Fruit fly (Drosophila melanogaster) whole organism, prepupa: Measurements from ENCODE around the gene Ski6.

Experiments used
- CG10631 ChIP-seq: fragments of 200-800 bp; sonication (Bioruptor generic); optimal IDR thresholded peaks from 2 replicates; lab custom pipeline; 2016; ENCODE audit warnings: missing biosample characterization, missing genetic modification characterization
- CG11294 ChIP-seq: fragments of 200-800 bp; sonication (Bioruptor generic); IDR thresholded peaks from 2 replicates; pipeline ENCODE4 v1.3.6; 2022; ENCODE audit warnings: missing biosample characterization, missing genetic modification characterization
- CG11762 ChIP-seq: fragments of 200-800 bp; sonication (Bioruptor generic); optimal IDR thresholded peaks from 3 replicates; lab custom pipeline; 2016; ENCODE audit warnings: missing biosample characterization, missing genetic modification characterization; ENCODE audit not compliant: insufficient read depth
- CG3032 ChIP-seq: fragments of 200-800 bp; optimal IDR thresholded peaks from 2 replicates; lab custom pipeline; 2019; ENCODE audit warnings: missing biosample characterization, mild to moderate bottlenecking, missing genetic modification characterization, moderate library complexity
- CG3919 ChIP-seq: fragments of 200-800 bp; sonication (Bioruptor generic); optimal IDR thresholded peaks from 3 replicates; lab custom pipeline; 2016; ENCODE audit warnings: missing biosample characterization, missing genetic modification characterization
- CG6163 ChIP-seq: fragments of 200-800 bp; sonication (Bioruptor generic); IDR thresholded peaks from 3 replicates; pipeline ENCODE4 v1.3.6; 2022; ENCODE audit warnings: missing biosample characterization, missing genetic modification characterization
- CG6276 ChIP-seq: fragments of 200-800 bp; sonication (Bioruptor generic); optimal IDR thresholded peaks from 2 replicates; lab custom pipeline; 2017; ENCODE audit warnings: missing biosample characterization, mild to moderate bottlenecking, missing genetic modification characterization
- CG6792 ChIP-seq: fragments of 200-800 bp; sonication (Bioruptor generic); optimal IDR thresholded peaks from 3 replicates; lab custom pipeline; 2016; ENCODE audit warnings: missing biosample characterization, missing genetic modification characterization
- CG6854 ChIP-seq: fragments of 200-800 bp; sonication (Bioruptor generic); optimal IDR thresholded peaks from 2 replicates; lab custom pipeline; 2017; ENCODE audit warnings: missing biosample characterization, mild to moderate bottlenecking, missing genetic modification characterization
- CG7368 ChIP-seq: fragments of 200-800 bp; sonication (Bioruptor generic); optimal IDR thresholded peaks from 3 replicates; lab custom pipeline; 2016; ENCODE audit warnings: missing biosample characterization, missing genetic modification characterization
- CG8119 ChIP-seq: fragments of 200-800 bp; sonication (Bioruptor generic); IDR thresholded peaks from 3 replicates; pipeline ENCODE4 v1.3.6; 2022; ENCODE audit warnings: missing biosample characterization, missing genetic modification characterization
- CG8632 ChIP-seq: fragments of 200-800 bp; sonication (Bioruptor generic); optimal IDR thresholded peaks from 3 replicates; lab custom pipeline; 2016; ENCODE audit warnings: missing biosample characterization, missing genetic modification characterization
- Eip78C ChIP-seq: fragments of 200-800 bp; sonication (Bioruptor generic); peaks from one replicate; lab custom pipeline; 2016; ENCODE audit warnings: missing biosample characterization, missing genetic modification characterization
- Eip93F ChIP-seq: fragments of 200-800 bp; sonication (Bioruptor generic); optimal IDR thresholded peaks from 2 replicates; lab custom pipeline; 2016; ENCODE audit warnings: missing biosample characterization, mild to moderate bottlenecking, missing genetic modification characterization
- Ets96B ChIP-seq: fragments of 200-800 bp; optimal IDR thresholded peaks from 2 replicates; lab custom pipeline; 2019; ENCODE audit warnings: missing biosample characterization, mild to moderate bottlenecking, missing genetic modification characterization, moderate library complexity
- Gug ChIP-seq: fragments of 200-800 bp; sonication (Bioruptor generic); IDR thresholded peaks from 2 replicates; pipeline ENCODE4 v1.3.6; 2022; ENCODE audit warnings: missing biosample characterization, missing genetic modification characterization
- Hr39 ChIP-seq: fragments of 200-800 bp; sonication (Bioruptor generic); optimal IDR thresholded peaks from 2 replicates; lab custom pipeline; 2016; ENCODE audit warnings: missing biosample characterization, missing genetic modification characterization
- Hr4 ChIP-seq: fragments of 200-800 bp; sonication (Bioruptor generic); optimal IDR thresholded peaks from 3 replicates; lab custom pipeline; 2016; ENCODE audit warnings: missing biosample characterization, missing genetic modification characterization
- Lpt ChIP-seq: fragments of 200-800 bp; sonication (Bioruptor generic); optimal IDR thresholded peaks from 3 replicates; lab custom pipeline; 2016; ENCODE audit warnings: missing biosample characterization, missing genetic modification characterization
- Met ChIP-seq: fragments of 200-800 bp; sonication (Bioruptor generic); optimal IDR thresholded peaks from 3 replicates; lab custom pipeline; 2016; ENCODE audit warnings: missing biosample characterization, missing genetic modification characterization
- Smox ChIP-seq: fragments of 200-800 bp; sonication (Bioruptor generic); optimal IDR thresholded peaks from 3 replicates; lab custom pipeline; 2016; ENCODE audit warnings: missing biosample characterization, missing genetic modification characterization
- Sox15 ChIP-seq: fragments of 200-800 bp; sonication (Bioruptor generic); optimal IDR thresholded peaks from 3 replicates; lab custom pipeline; 2016; ENCODE audit warnings: missing biosample characterization, missing genetic modification characterization
- achi ChIP-seq: fragments of 200-800 bp; sonication (Bioruptor generic); optimal IDR thresholded peaks from 3 replicates; lab custom pipeline; 2016; ENCODE audit warnings: missing biosample characterization, missing genetic modification characterization
- acj6 ChIP-seq: fragments of 200-800 bp; sonication (Bioruptor generic); optimal IDR thresholded peaks from 3 replicates; lab custom pipeline; 2016; ENCODE audit warnings: missing biosample characterization, missing genetic modification characterization
- cyc ChIP-seq: fragments of 200-800 bp; sonication (Bioruptor generic); optimal IDR thresholded peaks from 3 replicates; lab custom pipeline; 2016; ENCODE audit warnings: missing biosample characterization, missing genetic modification characterization
- dac ChIP-seq: fragments of 200-800 bp; sonication (Bioruptor generic); optimal IDR thresholded peaks from 2 replicates; lab custom pipeline; 2017; ENCODE audit warnings: missing biosample characterization, mild to moderate bottlenecking, missing genetic modification characterization
- eg ChIP-seq: fragments of 200-800 bp; sonication (Bioruptor generic); IDR thresholded peaks from 3 replicates; pipeline ENCODE4 v1.3.6; 2022; ENCODE audit warnings: missing biosample characterization, missing genetic modification characterization
- esn ChIP-seq: fragments of 200-800 bp; sonication (Bioruptor generic); optimal IDR thresholded peaks from 2 replicates; lab custom pipeline; 2016; ENCODE audit warnings: missing biosample characterization, mild to moderate bottlenecking, missing genetic modification characterization, moderate library complexity
- fd85E ChIP-seq: fragments of 200-800 bp; sonication (Bioruptor generic); optimal IDR thresholded peaks from 3 replicates; lab custom pipeline; 2016; ENCODE audit warnings: missing biosample characterization, missing genetic modification characterization
- fkh ChIP-seq: fragments of 200-800 bp; sonication (Bioruptor generic); optimal IDR thresholded peaks from 3 replicates; lab custom pipeline; 2017; ENCODE audit warnings: missing biosample characterization, mild to moderate bottlenecking, missing genetic modification characterization, moderate library complexity
- lz ChIP-seq: fragments of 200-800 bp; sonication (Bioruptor generic); optimal IDR thresholded peaks from 3 replicates; lab custom pipeline; 2016; ENCODE audit warnings: missing biosample characterization, missing genetic modification characterization
- net ChIP-seq: fragments of 200-800 bp; sonication (Bioruptor generic); optimal IDR thresholded peaks from 3 replicates; lab custom pipeline; 2016; ENCODE audit warnings: missing biosample characterization, missing genetic modification characterization
- salr ChIP-seq, 2 experiments: fragments of 200-800 bp; sonication (Bioruptor generic); optimal IDR thresholded peaks; 3 replicates each; lab custom pipeline; 2016 to 2018; ENCODE audit warnings: missing biosample characterization in 2 of 2, missing genetic modification characterization in 2 of 2, mild to moderate bottlenecking in 1 of 2
- ss ChIP-seq, 2 experiments: fragments of 200-800 bp; sonication (Bioruptor generic); optimal IDR thresholded peaks; 2 replicates in 1 of 2; 3 replicates in 1 of 2; lab custom pipeline; 2017 to 2018; ENCODE audit warnings: mild to moderate bottlenecking in 2 of 2, missing biosample characterization in 2 of 2, missing genetic modification characterization in 2 of 2, moderate library complexity in 1 of 2
- svp ChIP-seq: fragments of 200-800 bp; sonication (Bioruptor generic); peaks from one replicate; lab custom pipeline; 2016; ENCODE audit warnings: missing biosample characterization, missing genetic modification characterization
- topi ChIP-seq: fragments of 200-800 bp; sonication (Bioruptor generic); optimal IDR thresholded peaks from 3 replicates; lab custom pipeline; 2016; ENCODE audit warnings: missing biosample characterization, missing genetic modification characterization

Ski6 gene

dm6 chr2L:13234610-13235489 is 12.6 kb upstream of the Ski6 start, which contains the start of gene Mabi:
Mabi (minus strand) TSS chr2L:13234660.
- TF ChIP-seq svp (GFP tag; lab: Kevin White, UChicago) (no peak), acj6 (GFP tag; lab: Kevin White, UChicago) (no peak), achi (GFP tag; lab: Kevin White, UChicago) (no peak), CG11762 (GFP tag; lab: Kevin White, UChicago) (no peak), CG6854 (GFP tag; lab: Kevin White, UChicago) (no peak), CG8632 (GFP tag; lab: Kevin White, UChicago) (no peak), salr (GFP tag; optimal IDR thresholded peaks at IDR 0.05; lab: Kevin White, UChicago) (no peak), net (GFP tag; lab: Kevin White, UChicago) (no peak), Lpt (GFP tag; lab: Kevin White, UChicago) (no peak), Hr39 (GFP tag; lab: Kevin White, UChicago) (no peak), fd85E (GFP tag; lab: Kevin White, UChicago) (no peak), CG3032 (tag; lab: Kevin White, UChicago) (no peak), lz (GFP tag; lab: Kevin White, UChicago) (no peak), esn (GFP tag; lab: Kevin White, UChicago) (no peak)

- TF ChIP-seq Ets96B (tag; lab: Kevin White, UChicago) (no peak), esn (GFP tag; lab: Kevin White, UChicago) (no peak), Hr39 (GFP tag; lab: Kevin White, UChicago) (no peak), Gug (no peak), CG8119 (GFP tag; lab: Robert Waterston, UW) (no peak)
Measured at dm6 chr2L:13231739-13232138, 9.5 kb upstream of the Ski6 start, which contains the start of gene Prosalpha6T. Prosalpha6T (plus strand) TSS chr2L:13232039.

- no peak for TF ChIP-seq CG6276 (GFP tag; lab: Kevin White, UChicago)
- no peak for TF ChIP-seq CG6854 (GFP tag; lab: Kevin White, UChicago)
- TF ChIP-seq dac (GFP tag; lab: Kevin White, UChicago): no peak
- TF ChIP-seq achi (GFP tag; lab: Kevin White, UChicago): no peak
- no peak for TF ChIP-seq Sox15
- no peak for TF ChIP-seq CG3919
- TF ChIP-seq topi (GFP tag; lab: Kevin White, UChicago): no peak
Measured at dm6 chr2L:13229388-13229882, 7.2 kb upstream of the Ski6 start, which contains the start of gene CG16815. CG16815 (plus strand) TSS chr2L:13229832.

dm6 chr2L:13227242-13227641 is 5.0 kb upstream of the Ski6 start, which contains the start of gene CG16813:
CG16813 (plus strand) TSS chr2L:13227529.
- TF ChIP-seq acj6 (GFP tag; lab: Kevin White, UChicago) (no peak), cyc (no peak), esn (GFP tag; lab: Kevin White, UChicago) (no peak), Ets96B (tag; lab: Kevin White, UChicago) (no peak), CG6163 (GFP tag; lab: Robert Waterston, UW) (no peak), topi (GFP tag; lab: Kevin White, UChicago) (no peak), CG7368 (GFP tag; lab: Kevin White, UChicago) (no peak), fkh (GFP tag; lab: Kevin White, UChicago) (no peak), CG11294 (GFP tag; lab: Robert Waterston, UW) (no peak), CG6276 (GFP tag; lab: Kevin White, UChicago) (no peak), Smox (GFP tag; lab: Kevin White, UChicago) (no peak), CG6792 (GFP tag; lab: Kevin White, UChicago) (no peak), ss (GFP tag; optimal IDR thresholded peaks at IDR 0.05; lab: Kevin White, UChicago) (no peak), net (GFP tag; lab: Kevin White, UChicago) (no peak), Met (GFP tag; lab: Kevin White, UChicago) (no peak), eg (GFP tag; lab: Robert Waterston, UW) (no peak), CG10631 (GFP tag; lab: Kevin White, UChicago) (no peak), Eip78C (GFP tag; lab: Kevin White, UChicago) (no peak), Hr4 (GFP tag; lab: Kevin White, UChicago) (no peak), Eip93F (no peak)
